Worm (Caenorhabditis elegans) whole organism, dauer: ENCODE measurements around the gene chtl-1.

Source experiments
- unc-62 ChIP-seq: sonication (generic microtip); optimal IDR thresholded peaks from 2 replicates; lab custom pipeline; 2017; ENCODE audit warnings: missing biosample characterization, missing genetic modification reagents, missing genetic modification characterization

The chtl-1 gene

DNA sequence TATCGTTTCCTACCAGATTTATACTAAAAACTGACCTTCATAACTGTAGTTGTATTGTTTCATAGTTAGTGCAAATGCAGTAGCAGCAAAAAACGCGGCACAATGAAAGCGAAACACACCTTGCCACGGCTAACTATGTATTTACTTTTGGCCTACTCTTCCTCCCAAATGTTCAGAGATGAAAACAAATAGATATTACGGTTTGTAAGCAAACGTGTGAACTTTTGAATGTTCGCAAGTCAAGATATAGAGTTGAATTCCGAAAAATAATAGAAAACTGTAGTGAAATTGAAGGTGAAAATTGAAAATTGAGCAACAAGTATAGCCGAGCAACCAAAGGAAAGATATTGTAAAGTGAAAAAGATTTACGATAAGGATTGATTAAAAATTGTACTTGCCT lies at the start of gene chtl-1:
Gene chtl-1, minus strand, starts transcription at position 101 of the 400 bp plus-strand sequence.
- no peak for TF ChIP-seq unc-62 (GFP tag; lab: Kevin White, UChicago)

DNA sequence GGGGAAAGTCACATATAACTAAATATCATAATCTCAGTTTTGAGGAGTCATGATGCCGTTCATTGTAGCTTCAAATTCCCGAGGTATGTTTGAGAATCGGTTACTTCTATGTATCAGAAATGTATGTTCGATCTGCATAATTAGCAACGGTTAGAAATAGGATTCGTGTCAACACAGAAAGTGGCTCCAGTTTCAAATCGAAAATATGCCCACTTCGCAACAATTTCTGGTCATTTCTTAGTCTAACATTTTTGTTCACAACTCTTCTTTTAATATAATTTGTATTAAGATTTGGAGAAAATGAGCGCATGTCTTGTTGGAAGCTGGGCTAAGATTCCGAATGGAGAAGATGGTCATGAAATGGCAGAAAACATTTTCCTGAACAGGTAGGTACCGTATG lies 49.4 kb upstream of the chtl-1 start, which contains the start of gene pks-1:
Gene pks-1, plus strand, starts transcription at position 301 of the 400 bp plus-strand sequence.
- no peak for TF ChIP-seq unc-62 (GFP tag; lab: Kevin White, UChicago)

DNA sequence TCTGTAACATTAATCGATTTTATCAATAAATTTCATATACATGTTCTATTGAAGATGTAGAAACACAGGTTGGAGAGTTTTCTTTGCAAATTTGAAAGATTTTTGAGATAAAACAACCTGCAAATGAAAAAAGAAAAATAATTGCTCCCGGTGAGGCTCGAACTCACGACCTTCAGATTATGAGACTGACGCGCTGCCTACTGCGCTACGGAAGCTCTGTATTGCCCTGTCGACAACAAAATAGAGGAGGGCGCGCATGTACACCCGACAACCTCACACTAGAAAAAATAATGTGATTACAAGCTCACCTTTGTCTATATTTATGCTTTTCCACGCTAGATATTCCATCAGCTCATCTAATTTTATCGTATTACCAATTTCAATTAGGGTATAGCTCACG lies 43.1 kb upstream of the chtl-1 start:
- TF ChIP-seq unc-62 (GFP tag; lab: Kevin White, UChicago): no peak

DNA sequence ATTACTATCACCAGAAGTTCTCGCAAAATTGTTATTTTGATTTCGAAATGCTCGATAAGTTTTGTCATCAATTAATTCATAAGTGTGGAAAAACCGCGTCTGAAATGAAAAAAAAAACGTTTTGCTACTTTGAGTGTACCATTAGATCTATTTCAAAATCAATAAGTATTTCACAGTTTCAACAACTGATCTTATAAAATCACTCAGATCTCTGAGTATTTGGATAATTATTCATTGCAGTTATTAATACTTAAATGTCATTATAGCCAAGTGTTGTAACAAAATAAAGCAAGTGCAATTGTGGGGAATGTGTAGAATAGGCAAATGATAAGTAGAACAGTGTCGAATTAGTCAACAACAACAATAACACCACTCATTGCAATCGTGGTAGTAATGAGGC lies 42.2 kb upstream of the chtl-1 start, which contains the start of gene C03F11.4:
Gene C03F11.4, minus strand, starts transcription at position 101 of the 400 bp plus-strand sequence.
- TF ChIP-seq unc-62 (GFP tag; lab: Kevin White, UChicago): no peak

DNA sequence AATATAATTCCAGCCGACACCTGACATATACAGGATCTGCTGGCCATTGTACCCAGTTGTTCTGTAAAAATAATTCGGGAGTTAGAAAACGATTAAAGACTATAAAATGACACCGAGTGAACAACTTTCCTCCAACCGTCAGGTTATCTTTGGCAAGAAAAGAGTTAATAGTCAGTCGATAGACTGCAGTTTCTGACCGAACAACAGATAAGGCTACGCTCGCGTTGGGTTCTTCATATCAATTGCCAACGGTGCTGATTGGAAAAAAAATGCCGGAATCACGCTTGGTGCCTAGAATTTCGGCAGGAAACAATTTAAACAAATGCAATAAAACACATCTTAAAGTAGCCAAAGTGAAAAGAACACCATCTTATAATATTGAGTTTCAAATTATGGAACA lies 36.4 kb upstream of the chtl-1 start, which contains the start of gene scav-1:
Gene scav-1, minus strand, starts transcription at position 61 of the 400 bp plus-strand sequence.
- no peak for TF ChIP-seq unc-62 (GFP tag; lab: Kevin White, UChicago)

DNA sequence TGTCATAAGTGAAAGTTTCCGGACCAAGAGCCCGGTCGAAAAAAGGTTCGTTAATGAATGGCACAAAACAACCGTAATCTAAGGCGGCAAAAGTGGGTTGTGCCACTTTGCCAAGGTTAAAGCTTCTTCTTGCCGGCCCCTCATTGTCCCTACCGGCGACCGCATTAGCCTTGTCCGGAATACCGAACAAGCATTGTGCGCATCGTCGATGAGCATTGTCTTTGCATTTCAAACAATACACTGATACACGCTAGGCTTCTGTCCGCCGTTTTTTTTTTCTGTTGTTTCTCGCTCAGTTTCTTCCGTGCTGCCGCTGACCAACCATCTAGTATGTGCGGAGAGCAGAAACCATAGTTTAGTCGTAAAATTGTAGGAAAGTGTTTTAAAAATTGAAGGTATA lies 33.2 kb upstream of the chtl-1 start, which contains the start of gene C03F11.2:
Gene C03F11.2, minus strand, starts transcription at position 101 of the 400 bp plus-strand sequence.
- no peak for TF ChIP-seq unc-62 (GFP tag; lab: Kevin White, UChicago)

DNA sequence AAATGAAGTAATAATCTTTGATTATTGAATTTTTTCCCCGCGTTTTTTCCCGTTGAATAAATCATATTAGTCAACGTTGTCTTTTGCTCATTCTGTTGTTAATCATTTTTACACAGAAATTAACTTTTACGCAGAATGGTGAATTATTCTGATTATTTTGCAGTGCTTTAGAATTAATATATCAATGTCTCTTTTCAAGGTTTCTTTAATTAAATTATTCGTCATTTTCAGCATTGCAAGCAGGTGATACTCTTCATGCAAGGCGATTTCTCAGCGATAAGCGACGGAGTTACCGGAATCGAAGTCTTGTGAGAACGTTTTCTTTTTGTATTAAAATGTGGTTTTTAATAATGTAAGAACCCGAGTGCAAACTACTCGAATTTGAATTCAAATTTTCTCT lies 23.5 kb upstream of the chtl-1 start:
- no peak for TF ChIP-seq unc-62 (GFP tag; lab: Kevin White, UChicago)

DNA sequence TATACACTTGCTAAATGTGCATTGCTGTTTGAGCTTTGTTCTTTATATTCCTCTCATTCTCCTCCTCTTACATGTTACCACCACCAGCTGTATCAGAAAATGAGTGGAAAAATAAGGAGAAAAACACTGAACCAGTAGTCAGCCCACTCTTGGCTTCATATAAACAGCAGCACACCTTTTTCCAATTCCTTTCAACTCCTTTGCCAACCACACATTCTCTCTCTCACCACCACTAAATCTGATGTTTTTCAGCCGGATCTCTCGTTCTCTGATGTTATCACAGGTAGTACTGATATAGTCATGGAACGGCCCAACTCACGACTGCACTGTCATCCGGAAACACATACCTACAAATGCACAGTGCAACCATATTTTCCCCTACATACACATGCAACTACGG lies 22.4 kb upstream of the chtl-1 start, which contains the start of gene kcnl-3:
Gene kcnl-3, plus strand, starts transcription at position 301 of the 400 bp plus-strand sequence.
- TF ChIP-seq unc-62 (GFP tag; lab: Kevin White, UChicago): no peak

DNA sequence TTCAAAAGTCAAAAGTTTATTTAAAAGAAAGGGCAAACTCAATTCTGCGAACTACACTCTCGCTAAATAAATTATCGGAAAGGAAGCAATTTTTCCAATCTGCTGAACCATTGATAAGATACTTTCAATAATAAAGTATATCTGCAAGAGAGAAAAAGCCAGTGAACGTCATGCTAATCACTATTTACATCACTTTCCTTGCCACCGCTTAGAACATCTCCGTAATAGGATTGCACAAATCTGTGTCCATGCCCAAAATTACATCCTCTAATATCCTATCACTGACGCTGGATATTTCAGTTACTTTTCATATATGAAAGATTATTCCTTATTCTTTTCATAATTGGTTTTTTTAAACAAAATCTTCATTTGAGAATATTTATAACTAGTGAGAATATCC lies 18.7 kb upstream of the chtl-1 start:
- TF ChIP-seq unc-62 (GFP tag; lab: Kevin White, UChicago): no peak

DNA sequence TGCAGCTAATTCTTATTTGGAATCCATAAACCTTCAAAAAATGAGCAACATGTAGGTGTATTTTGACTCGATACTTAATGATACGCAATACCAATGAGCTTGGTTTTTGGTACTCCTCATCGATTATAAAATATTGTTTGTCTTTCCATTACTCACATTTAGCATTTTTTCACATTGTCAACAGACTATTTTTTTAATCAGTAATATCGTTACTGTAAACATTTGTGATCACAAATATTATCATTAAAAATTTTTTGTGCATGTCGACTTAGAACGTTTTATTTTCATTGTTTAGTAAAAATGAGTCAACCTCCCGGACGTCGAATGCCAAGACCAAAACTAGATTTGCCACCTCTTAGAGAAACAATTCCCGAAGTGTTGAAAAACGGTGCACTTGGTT lies 13.2 kb upstream of the chtl-1 start, which contains the start of gene sek-5:
Gene sek-5, plus strand, starts transcription at position 301 of the 400 bp plus-strand sequence.
- no peak for TF ChIP-seq unc-62 (GFP tag; lab: Kevin White, UChicago)

DNA sequence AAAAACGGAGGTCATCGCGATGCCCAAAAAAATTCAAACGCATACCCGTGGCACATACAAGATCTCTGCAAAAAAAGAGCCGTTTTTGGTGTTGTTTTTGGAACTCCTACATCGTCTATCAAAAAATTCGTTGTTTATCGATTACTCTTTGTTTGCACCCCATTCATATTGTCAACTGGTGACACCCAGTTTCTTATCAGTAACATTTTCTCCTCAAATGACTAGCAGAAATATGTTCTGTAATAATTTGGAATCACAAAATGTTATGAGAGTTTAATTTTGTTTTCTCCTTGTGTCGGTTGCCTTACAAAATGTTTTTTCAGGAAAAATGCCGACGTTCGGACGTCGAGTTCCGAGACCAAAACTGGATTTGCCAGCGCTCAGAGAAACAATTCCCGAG lies 10.6 kb upstream of the chtl-1 start, which contains the start of gene sek-4:
Gene sek-4, plus strand, starts transcription at position 318 of the 400 bp plus-strand sequence.
- TF ChIP-seq unc-62 (GFP tag; lab: Kevin White, UChicago): no peak

DNA sequence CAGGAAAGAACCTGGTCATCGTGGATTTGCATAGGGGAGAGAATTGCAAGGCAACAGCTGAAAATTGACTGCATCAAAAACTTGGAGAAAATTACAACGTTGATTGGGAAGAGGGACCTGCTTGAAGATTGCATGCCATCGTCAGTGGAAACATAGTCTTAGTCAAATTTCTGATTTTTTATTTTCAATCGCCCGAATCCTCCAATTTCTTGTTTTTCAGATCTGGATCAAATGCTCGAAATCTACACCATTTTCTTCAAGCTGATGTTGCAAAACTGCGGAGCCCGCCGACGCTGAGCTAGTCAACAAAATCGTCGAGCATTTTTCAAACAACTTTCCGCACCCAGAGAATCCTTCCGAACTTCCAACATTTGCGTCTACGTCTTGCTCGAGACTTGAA lies 9.5 kb upstream of the chtl-1 start:
- no peak for TF ChIP-seq unc-62 (GFP tag; lab: Kevin White, UChicago)

DNA sequence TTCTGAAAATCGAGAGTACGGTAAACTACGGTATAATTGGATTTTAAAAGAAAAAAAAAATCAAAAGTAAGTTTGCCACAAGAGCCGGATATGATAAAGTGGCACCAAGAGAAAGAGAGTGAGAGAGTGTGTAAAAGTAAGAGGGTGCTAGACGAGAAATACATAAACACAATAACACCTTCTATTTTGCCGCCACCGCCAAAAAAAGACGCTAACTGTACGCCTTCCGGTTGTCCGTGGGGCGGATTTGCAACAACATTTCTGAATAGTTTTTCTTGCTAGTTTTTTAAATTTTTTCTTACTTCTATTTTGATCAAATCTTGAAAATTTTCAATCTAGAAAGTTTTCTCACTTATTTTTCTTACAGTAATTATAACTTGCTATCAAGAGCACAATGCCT lies 8.5 kb upstream of the chtl-1 start, which contains the start of gene F35C8.8:
Gene F35C8.8, minus strand, starts transcription at position 2 of the 400 bp plus-strand sequence.
- TF ChIP-seq unc-62 (GFP tag; lab: Kevin White, UChicago): no peak

DNA sequence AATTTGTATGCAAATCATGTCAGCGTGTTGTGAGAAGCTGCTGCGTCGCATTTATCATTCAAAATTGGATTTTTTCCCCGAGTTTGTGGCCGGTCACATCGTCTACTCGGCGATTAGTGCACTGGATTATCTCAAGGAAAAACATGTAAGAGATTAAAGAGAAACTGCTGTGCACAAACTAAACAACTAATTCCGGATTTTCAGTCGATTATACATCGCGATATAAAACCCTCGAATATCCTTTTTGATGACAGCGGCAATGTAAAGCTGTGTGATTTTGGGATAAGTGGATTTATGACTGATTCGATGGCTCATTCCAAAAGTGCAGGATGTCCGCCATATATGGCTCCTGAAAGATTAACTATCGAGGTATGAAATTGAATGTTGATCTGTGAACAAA lies 6.5 kb upstream of the chtl-1 start:
- TF ChIP-seq unc-62 (GFP tag; lab: Kevin White, UChicago): no peak

DNA sequence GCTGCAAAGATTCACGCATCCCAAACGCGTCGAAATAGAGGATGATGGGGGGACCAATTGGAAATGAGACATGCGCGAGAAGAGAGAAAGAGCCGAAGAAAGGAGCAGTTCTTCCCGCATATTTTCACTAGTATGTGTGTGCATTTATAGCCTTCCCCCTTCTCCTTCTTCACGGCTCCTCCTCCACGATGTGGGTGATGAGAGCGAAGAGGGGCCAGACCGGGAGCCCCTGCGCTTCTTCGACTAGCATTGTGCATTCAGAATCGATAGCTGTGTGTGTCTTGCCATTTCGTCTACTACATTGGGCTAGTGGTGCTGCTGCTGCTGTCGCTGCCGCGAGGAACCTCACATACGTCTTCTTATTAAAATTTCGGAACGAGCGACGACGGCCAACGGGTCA lies 4.1 kb upstream of the chtl-1 start, which contains the start of gene jkk-1:
Gene jkk-1, plus strand, starts transcription at position 249 of the 400 bp plus-strand sequence.
- TF ChIP-seq unc-62 (GFP tag; lab: Kevin White, UChicago): no peak

DNA sequence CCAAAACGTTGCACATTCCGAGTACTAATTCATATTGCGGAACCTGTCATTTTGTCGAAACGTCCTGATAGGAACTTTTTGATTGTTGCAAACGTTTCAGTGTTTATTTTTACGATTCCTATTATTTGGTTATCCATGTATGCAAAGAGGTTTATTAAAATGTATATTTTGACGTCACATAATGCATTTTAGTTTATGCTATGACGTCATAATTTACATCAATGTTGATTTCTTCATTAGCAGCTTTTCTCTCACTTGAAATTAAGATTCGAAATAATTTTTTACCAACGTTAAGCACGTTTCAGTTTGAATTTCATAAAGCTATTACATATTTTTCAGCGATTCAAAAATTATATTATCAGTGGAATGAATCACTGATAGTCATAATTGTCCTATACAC lies 2.5 kb upstream of the chtl-1 start:
- TF ChIP-seq unc-62 (GFP tag; lab: Kevin White, UChicago): no peak

DNA sequence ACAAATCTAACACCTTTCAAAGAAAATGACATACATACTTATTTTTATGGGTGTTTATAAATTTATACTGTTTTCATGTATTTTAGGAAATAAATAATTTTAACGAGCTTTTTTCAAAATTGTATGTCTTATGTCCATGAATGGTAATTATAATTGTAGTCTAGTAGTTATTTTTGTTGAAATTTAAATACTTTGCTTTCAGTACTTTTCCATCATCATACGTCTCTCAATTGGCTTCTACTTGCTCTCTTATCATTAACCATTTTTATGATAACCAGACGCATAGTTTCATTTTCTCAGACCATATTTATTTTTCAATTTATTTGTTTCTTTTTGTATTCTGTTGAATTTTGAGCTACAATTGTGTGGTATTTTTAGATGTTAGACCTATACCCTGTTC lies 1.3 kb upstream of the chtl-1 start, which contains the start of gene F35C8.5:
Gene F35C8.5, plus strand, starts transcription at position 377 of the 400 bp plus-strand sequence.
- no peak for TF ChIP-seq unc-62 (GFP tag; lab: Kevin White, UChicago)
